Worm (Caenorhabditis elegans) whole organism, early embryonic: ENCODE measurements around the gene str-145.

Experiments
- B0310.2 ChIP-seq: sonication (generic microtip); optimal IDR thresholded peaks from 2 replicates; lab custom pipeline; 2016; ENCODE audit warnings: mild to moderate bottlenecking, missing genetic modification characterization, missing compliant biosample characterization
- aly-1 ChIP-seq: sonication (generic microtip); optimal IDR thresholded peaks from 2 replicates; lab custom pipeline; 2016; ENCODE audit warnings: missing genetic modification characterization, missing compliant biosample characterization
- ama-1 ChIP-seq: fragments of 150-350 bp; optimal IDR thresholded peaks from 2 replicates; lab custom pipeline; 2014
- ceh-13 ChIP-seq: fragments of 200-800 bp; sonication (Bioruptor generic); optimal IDR thresholded peaks from 2 replicates; lab custom pipeline; 2018; ENCODE audit warnings: mild to moderate bottlenecking, missing genetic modification characterization, missing compliant biosample characterization
- ceh-36 ChIP-seq: sonication (generic microtip); optimal IDR thresholded peaks from 2 replicates; lab custom pipeline; 2016; ENCODE audit warnings: missing genetic modification characterization, inconsistent platforms, missing compliant biosample characterization
- ets-7 ChIP-seq: sonication (generic microtip); optimal IDR thresholded peaks from 2 replicates; lab custom pipeline; 2016; ENCODE audit warnings: missing genotype, missing genetic modification characterization, missing compliant biosample characterization
- flt-1 ChIP-seq: fragments of 200-800 bp; sonication (Bioruptor generic); IDR thresholded peaks from 2 replicates; pipeline ENCODE4 v1.3.6; 2022; ENCODE audit warnings: missing genetic modification characterization, missing compliant biosample characterization
- hmbx-1 ChIP-seq: sonication (generic microtip); optimal IDR thresholded peaks from 2 replicates; lab custom pipeline; 2016; ENCODE audit warnings: mild to moderate bottlenecking, missing genetic modification characterization, missing compliant biosample characterization
- hmg-4 ChIP-seq: fragments of 200-800 bp; sonication (Bioruptor generic); optimal IDR thresholded peaks from 2 replicates; lab custom pipeline; 2018; ENCODE audit warnings: mild to moderate bottlenecking, missing genetic modification characterization, missing compliant biosample characterization
- hnd-1 ChIP-seq: sonication (generic microtip); optimal IDR thresholded peaks from 2 replicates; lab custom pipeline; 2016; ENCODE audit warnings: missing genetic modification characterization, missing compliant biosample characterization
- pes-1 ChIP-seq: fragments of 200-800 bp; sonication (Bioruptor generic); IDR thresholded peaks from 2 replicates; pipeline ENCODE4 v1.3.6; 2022; ENCODE audit warnings: missing genetic modification reagents, missing genetic modification characterization, missing compliant biosample characterization
- tbx-11 ChIP-seq: fragments of 200-800 bp; sonication (Bioruptor generic); IDR thresholded peaks from 2 replicates; pipeline ENCODE4 v1.3.6; 2022; ENCODE audit warnings: missing genetic modification characterization, missing compliant biosample characterization
- tbx-37 ChIP-seq: fragments of 200-800 bp; sonication (Bioruptor generic); conservative IDR thresholded peaks from 2 replicates; pipeline ENCODE4 v1.3.6; 2022; ENCODE audit warnings: missing genetic modification reagents, missing genetic modification characterization, missing compliant biosample characterization
- tra-4 ChIP-seq: sonication (generic microtip); optimal IDR thresholded peaks from 2 replicates; lab custom pipeline; 2017; ENCODE audit warnings: missing genetic modification characterization, missing compliant biosample characterization

DNA sequence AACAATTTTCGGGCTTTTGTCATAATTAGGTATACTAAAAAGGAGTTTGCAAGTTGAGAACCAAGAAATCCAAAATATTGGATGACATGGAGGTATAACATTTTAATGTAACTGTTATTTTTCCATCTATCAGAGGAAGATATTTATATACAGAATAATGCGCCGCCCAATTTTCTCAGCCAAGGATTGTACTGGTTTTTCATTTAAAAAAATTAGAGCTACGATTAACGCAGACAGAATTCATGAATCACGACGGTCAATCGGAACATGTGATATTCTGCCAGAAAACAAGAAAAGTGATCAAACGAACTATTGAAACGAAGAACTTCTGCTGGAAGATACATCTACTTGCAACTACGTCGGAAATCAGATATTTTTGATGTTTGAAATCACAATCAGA is at the start of gene str-145:
- TF ChIP-seq B0310.2 (tag; lab: Kevin White, UChicago): no peak
- TF ChIP-seq flt-1 (GFP tag; lab: Robert Waterston, UW): no peak
- TF ChIP-seq tra-4 (tag; lab: Kevin White, UChicago): no peak
- no peak for TF ChIP-seq ama-1
- TF ChIP-seq pes-1 (GFP tag; lab: Robert Waterston, UW): no peak
- no peak for TF ChIP-seq ceh-13
- no peak for TF ChIP-seq tbx-37 (GFP tag; lab: Robert Waterston, UW)
- TF ChIP-seq aly-1: no peak
- TF ChIP-seq hnd-1 (tag; lab: Kevin White, UChicago): no peak
- no peak for TF ChIP-seq tbx-11 (GFP tag; lab: Robert Waterston, UW)
- TF ChIP-seq hmg-4 (GFP tag; lab: Kevin White, UChicago): no peak
- TF ChIP-seq hmbx-1: no peak
- TF ChIP-seq ceh-36: no peak
- no peak for TF ChIP-seq ets-7 (tag; lab: Kevin White, UChicago)
